Worm (Caenorhabditis elegans) whole organism, late embryonic: ENCODE data around the gene Y105C5A.1.
"Not testable (repeated sequence)": the region's sequence is repeated elsewhere in the genome, so short reads cannot be mapped to it uniquely, and the experiment has no call there.

ENCODE experiments used
- C38D4.7 ChIP-seq: fragments of 200-800 bp; sonication (Bioruptor generic); optimal IDR thresholded peaks from 2 replicates; lab custom pipeline; 2018; ENCODE audit warnings: mild to moderate bottlenecking, missing genetic modification characterization, moderate library complexity, missing compliant biosample characterization
- K02D7.2 ChIP-seq: sonication (generic microtip); optimal IDR thresholded peaks from 2 replicates; lab custom pipeline; 2017; ENCODE audit warnings: mild to moderate bottlenecking, missing genetic modification characterization, missing compliant biosample characterization
- T23F11.4 ChIP-seq: fragments of 200-800 bp; sonication (Bioruptor generic); optimal IDR thresholded peaks from 2 replicates; lab custom pipeline; 2018; ENCODE audit warnings: mild to moderate bottlenecking, missing genetic modification characterization, missing compliant biosample characterization
- ahr-1 ChIP-seq: sonication (generic microtip); optimal IDR thresholded peaks from 2 replicates; lab custom pipeline; 2016; ENCODE audit warnings: missing genetic modification characterization, missing compliant biosample characterization
- ceh-2 ChIP-seq: sonication (generic microtip); optimal IDR thresholded peaks from 2 replicates; lab custom pipeline; 2016; ENCODE audit warnings: missing genotype, missing genetic modification characterization, missing compliant biosample characterization
- ceh-45 ChIP-seq: fragments of 200-800 bp; sonication (Bioruptor generic); IDR thresholded peaks from 2 replicates; pipeline ENCODE4 v1.3.6; 2022; ENCODE audit warnings: missing genetic modification reagents, missing genetic modification characterization, missing compliant biosample characterization
- ceh-48 ChIP-seq: sonication (generic microtip); optimal IDR thresholded peaks from 2 replicates; lab custom pipeline; 2016; ENCODE audit warnings: missing genetic modification characterization, inconsistent platforms, missing compliant biosample characterization
- che-1 ChIP-seq: sonication (generic microtip); optimal IDR thresholded peaks from 2 replicates; lab custom pipeline; 2016; ENCODE audit warnings: mild to moderate bottlenecking, missing genetic modification characterization, missing compliant biosample characterization
- dmd-4 ChIP-seq: sonication (generic microtip); optimal IDR thresholded peaks from 2 replicates; lab custom pipeline; 2016; ENCODE audit warnings: borderline replicate concordance, missing genetic modification characterization, missing compliant biosample characterization
- elt-2 ChIP-seq: sonication (generic microtip); optimal IDR thresholded peaks from 2 replicates; lab custom pipeline; 2016; ENCODE audit warnings: missing genetic modification reagents, missing genetic modification characterization, missing compliant biosample characterization
- elt-4 ChIP-seq: sonication (generic microtip); optimal IDR thresholded peaks from 2 replicates; lab custom pipeline; 2016; ENCODE audit warnings: missing genetic modification characterization, missing compliant biosample characterization
- ets-4 ChIP-seq: sonication (generic microtip); optimal IDR thresholded peaks from 2 replicates; lab custom pipeline; 2016; ENCODE audit warnings: missing genetic modification characterization, missing compliant biosample characterization
- fax-1 ChIP-seq: sonication (generic microtip); optimal IDR thresholded peaks from 2 replicates; lab custom pipeline; 2016; ENCODE audit warnings: missing genotype, missing genetic modification characterization, missing compliant biosample characterization
- gmeb-2 ChIP-seq: sonication (generic microtip); optimal IDR thresholded peaks from 2 replicates; lab custom pipeline; 2016; ENCODE audit warnings: missing genetic modification characterization, inconsistent platforms, missing compliant biosample characterization
- hlh-30 ChIP-seq: sonication (generic microtip); optimal IDR thresholded peaks from 2 replicates; lab custom pipeline; 2017; ENCODE audit warnings: antibody characterized with exemption, missing genetic modification characterization, missing compliant biosample characterization; ENCODE audit not compliant: insufficient read depth
- lim-6 ChIP-seq: sonication (generic microtip); optimal IDR thresholded peaks from 2 replicates; lab custom pipeline; 2016; ENCODE audit warnings: missing genetic modification characterization, missing compliant biosample characterization
- mec-3 ChIP-seq: sonication (generic microtip); optimal IDR thresholded peaks from 2 replicates; lab custom pipeline; 2016; ENCODE audit warnings: borderline replicate concordance, missing genetic modification characterization, missing compliant biosample characterization
- nfya-1 ChIP-seq: sonication (generic microtip); optimal IDR thresholded peaks from 2 replicates; lab custom pipeline; 2017; ENCODE audit warnings: missing genetic modification characterization, mild to moderate bottlenecking, missing compliant biosample characterization, antibody characterized with exemption, moderate library complexity
- nhr-11 ChIP-seq: fragments of 150-350 bp; optimal IDR thresholded peaks from 2 replicates; lab custom pipeline; 2014; ENCODE audit warnings: missing biosample characterization, missing genetic modification characterization
- pax-1 ChIP-seq: fragments of 150-350 bp; optimal IDR thresholded peaks from 2 replicates; lab custom pipeline; 2014; ENCODE audit warnings: missing biosample characterization, missing genetic modification characterization
- pha-4 ChIP-seq: fragments of 150-350 bp; optimal IDR thresholded peaks from 2 replicates; lab custom pipeline; 2018; ENCODE audit warnings: missing biosample characterization, missing genetic modification reagents, missing genetic modification characterization
- pros-1 ChIP-seq: fragments of 150-350 bp; optimal IDR thresholded peaks from 2 replicates; lab custom pipeline; 2014; ENCODE audit warnings: missing biosample characterization, missing genetic modification reagents, missing genetic modification characterization
- ref-2 ChIP-seq: sonication (generic microtip); optimal IDR thresholded peaks from 2 replicates; lab custom pipeline; 2016; ENCODE audit warnings: missing genetic modification characterization, missing compliant biosample characterization
- sox-2 ChIP-seq: fragments of 200-800 bp; sonication (Bioruptor generic); IDR thresholded peaks from 2 replicates; pipeline ENCODE4 v1.3.6; 2022; ENCODE audit warnings: missing genetic modification reagents, missing genetic modification characterization, missing compliant biosample characterization
- sox-4 ChIP-seq: sonication (generic microtip); optimal IDR thresholded peaks from 2 replicates; lab custom pipeline; 2017; ENCODE audit warnings: mild to moderate bottlenecking, missing genetic modification characterization, inconsistent platforms, missing compliant biosample characterization
- tbx-2 ChIP-seq: sonication (generic microtip); optimal IDR thresholded peaks from 2 replicates; lab custom pipeline; 2016; ENCODE audit warnings: missing genetic modification characterization, missing compliant biosample characterization
- tbx-7 ChIP-seq: sonication (generic microtip); optimal IDR thresholded peaks from 2 replicates; lab custom pipeline; 2016; ENCODE audit warnings: missing genotype, missing genetic modification characterization, missing compliant biosample characterization
- unc-3 ChIP-seq, 2 experiments: fragments of 200-800 bp in 1 of 2; sonication (Bioruptor generic) in 1 of 2; sonication (generic microtip) in 1 of 2; conservative IDR thresholded peaks in 1 of 2; optimal IDR thresholded peaks in 1 of 2; 2 replicates each; pipeline versions ENCODE4 v1.3.6 to Lab custom; 2016 to 2022; ENCODE audit warnings: missing compliant biosample characterization in 2 of 2, missing genetic modification characterization in 2 of 2, missing genetic modification reagents in 1 of 2
- unc-86 ChIP-seq: sonication (generic microtip); optimal IDR thresholded peaks from 2 replicates; lab custom pipeline; 2016; ENCODE audit warnings: missing genetic modification characterization, missing compliant biosample characterization
- ztf-16 ChIP-seq: sonication (generic microtip); optimal IDR thresholded peaks from 2 replicates; lab custom pipeline; 2017; ENCODE audit warnings: missing genetic modification characterization, missing compliant biosample characterization

The Y105C5A.1 gene

ce11 chrIV:15526477-15526876, 37.8 kb downstream of the Y105C5A.1 start (continued):
- TF ChIP-seq tbx-2 (tag; lab: Kevin White, UChicago) (peak; percentile 64), fax-1 (tag; lab: Kevin White, UChicago) (peak; percentile 14), ref-2 (tag; lab: Kevin White, UChicago) (peak; percentile 9), tbx-7 (peak; percentile 69), ceh-2 (tag; lab: Kevin White, UChicago) (peak; percentile 67), sox-2 (GFP tag; lab: Robert Waterston, UW) (no peak), hlh-30 (tag; lab: Kevin White, UChicago) (no peak)

- TF ChIP-seq ets-4 (tag; lab: Kevin White, UChicago): no peak
- TF ChIP-seq C38D4.7 (GFP tag; lab: Kevin White, UChicago): no peak
- no peak for TF ChIP-seq ztf-16 (tag; lab: Kevin White, UChicago)
- no peak for TF ChIP-seq elt-2 (tag; lab: Kevin White, UChicago)
- TF ChIP-seq che-1: no peak
- TF ChIP-seq nfya-1: no peak
- TF ChIP-seq unc-3 (GFP tag; conservative IDR thresholded peaks at IDR 0.05; lab: Robert Waterston, UW): no peak
- TF ChIP-seq unc-3 (tag; optimal IDR thresholded peaks at IDR 0.05; lab: Kevin White, UChicago): no peak
- TF ChIP-seq pax-1: no peak
- no peak for TF ChIP-seq ceh-45 (GFP tag; lab: Robert Waterston, UW)
- TF ChIP-seq T23F11.4 (GFP tag; lab: Kevin White, UChicago): no peak
- TF ChIP-seq ceh-48 (tag; lab: Kevin White, UChicago): no peak
- no peak for TF ChIP-seq lim-6 (tag; lab: Kevin White, UChicago)
- TF ChIP-seq pha-4: no peak
- no peak for TF ChIP-seq elt-4 (tag; lab: Kevin White, UChicago)
- no peak for TF ChIP-seq pros-1 (tag; lab: Kevin White, UChicago)
- no peak for TF ChIP-seq nhr-11
These were observed 38.5 kb downstream of the Y105C5A.1 start for ce11 chrIV:15525733-15526132.

DNA sequence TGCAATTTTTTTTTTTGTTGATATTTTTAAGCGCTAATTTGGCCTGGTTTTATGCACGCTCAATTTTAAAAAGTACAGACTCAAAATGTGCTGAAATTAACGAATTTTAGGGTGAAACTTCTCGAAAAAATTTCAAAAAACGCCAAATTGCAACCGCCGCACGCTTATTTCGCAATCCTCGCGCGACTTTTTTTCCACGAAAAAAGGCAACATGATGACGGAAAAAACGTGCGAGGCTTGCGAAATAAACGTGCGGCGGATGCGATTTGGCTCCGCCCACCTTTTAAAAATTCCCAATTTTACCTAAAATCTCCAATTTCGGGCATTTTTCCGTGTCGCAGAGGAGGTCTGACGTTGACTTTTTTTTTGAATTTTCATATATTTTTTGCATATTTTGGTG, 39.3 kb downstream of the Y105C5A.1 start:
- TF ChIP-seq gmeb-2 (tag; lab: Kevin White, UChicago): no peak
- TF ChIP-seq dmd-4 (tag; lab: Kevin White, UChicago): no peak
- no peak for TF ChIP-seq K02D7.2 (tag; lab: Kevin White, UChicago)
- no peak for TF ChIP-seq ahr-1 (tag; lab: Kevin White, UChicago)

DNA sequence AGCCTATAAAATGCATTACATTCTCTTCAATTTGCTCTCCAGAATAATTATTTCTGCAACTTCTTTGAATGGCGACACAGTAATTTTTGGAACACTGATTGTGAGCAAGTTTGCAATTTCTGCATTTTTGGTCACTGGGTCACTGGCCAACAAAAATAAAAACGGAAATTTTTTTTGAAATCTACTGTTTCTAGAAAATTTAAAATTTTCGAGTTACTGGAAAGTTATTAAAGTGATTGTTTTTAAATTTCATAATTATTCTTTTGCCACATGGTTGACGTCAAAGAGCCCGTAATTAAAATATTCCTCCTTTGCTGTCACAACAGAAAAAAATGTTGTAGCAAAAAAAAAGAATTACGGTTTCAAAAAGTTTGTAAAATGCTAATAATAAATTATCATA, 40.5 kb downstream of the Y105C5A.1 start:
- no peak for TF ChIP-seq mec-3 (tag; lab: Kevin White, UChicago)
- TF ChIP-seq, all 69 proteins: peak for 0

ce11 chrIV:15521342-15521741, 42.9 kb downstream of the Y105C5A.1 start, which contains the start of gene Y73F8A.32:
TSS of gene Y73F8A.32 (minus strand) at chrIV:15521442.
- not testable (repeated sequence) for TF ChIP-seq elt-4, unc-86, sox-4 (tag; lab: Kevin White, UChicago)
